Fruit fly (Drosophila melanogaster) whole organism, prepupa: ENCODE data around the gene sd.
A peak's percentile ranks its signal among the peaks of the same experiment; 100 is the strongest.

Source experiments
- Blimp-1 ChIP-seq: fragments of 200-800 bp; sonication (Bioruptor generic); optimal IDR thresholded peaks from 3 replicates; lab custom pipeline; 2017; ENCODE audit warnings: missing biosample characterization, missing genetic modification characterization, mild to moderate bottlenecking, moderate library complexity, missing genetic modification reagents
- CG11902 ChIP-seq: fragments of 200-800 bp; sonication (Bioruptor generic); optimal IDR thresholded peaks from 3 replicates; lab custom pipeline; 2016; ENCODE audit warnings: missing biosample characterization, missing genetic modification characterization
- CG4318 ChIP-seq: fragments of 200-800 bp; sonication (Bioruptor generic); optimal IDR thresholded peaks from 3 replicates; lab custom pipeline; 2017; ENCODE audit warnings: missing biosample characterization, mild to moderate bottlenecking, missing genetic modification characterization
- CG8119 ChIP-seq: fragments of 200-800 bp; sonication (Bioruptor generic); IDR thresholded peaks from 3 replicates; pipeline ENCODE4 v1.3.6; 2022; ENCODE audit warnings: missing biosample characterization, missing genetic modification characterization
- Eip78C ChIP-seq: fragments of 200-800 bp; sonication (Bioruptor generic); peaks from one replicate; lab custom pipeline; 2016; ENCODE audit warnings: missing biosample characterization, missing genetic modification characterization
- Gug ChIP-seq: fragments of 200-800 bp; sonication (Bioruptor generic); IDR thresholded peaks from 2 replicates; pipeline ENCODE4 v1.3.6; 2022; ENCODE audit warnings: missing biosample characterization, missing genetic modification characterization
- Hr39 ChIP-seq: fragments of 200-800 bp; sonication (Bioruptor generic); optimal IDR thresholded peaks from 2 replicates; lab custom pipeline; 2016; ENCODE audit warnings: missing biosample characterization, missing genetic modification characterization
- Smox ChIP-seq: fragments of 200-800 bp; sonication (Bioruptor generic); optimal IDR thresholded peaks from 3 replicates; lab custom pipeline; 2016; ENCODE audit warnings: missing biosample characterization, missing genetic modification characterization
- fd85E ChIP-seq: fragments of 200-800 bp; sonication (Bioruptor generic); optimal IDR thresholded peaks from 3 replicates; lab custom pipeline; 2016; ENCODE audit warnings: missing biosample characterization, missing genetic modification characterization
- fkh ChIP-seq: fragments of 200-800 bp; sonication (Bioruptor generic); optimal IDR thresholded peaks from 3 replicates; lab custom pipeline; 2017; ENCODE audit warnings: missing biosample characterization, mild to moderate bottlenecking, missing genetic modification characterization, moderate library complexity
- svp ChIP-seq: fragments of 200-800 bp; sonication (Bioruptor generic); peaks from one replicate; lab custom pipeline; 2016; ENCODE audit warnings: missing biosample characterization, missing genetic modification characterization

- TF ChIP-seq fkh (GFP tag; lab: Kevin White, UChicago), result peak; percentile 49
- no peak for TF ChIP-seq CG4318 (GFP tag; lab: Kevin White, UChicago)
- TF ChIP-seq svp (GFP tag; lab: Kevin White, UChicago), result peak; percentile 81
- TF ChIP-seq Eip78C, result no peak
- no peak for TF ChIP-seq CG8119 (GFP tag; lab: Robert Waterston, UW)
- no peak for TF ChIP-seq CG11902 (GFP tag; lab: Kevin White, UChicago)
- TF ChIP-seq Hr39, result no peak
- TF ChIP-seq fd85E (GFP tag; lab: Kevin White, UChicago), result no peak
- TF ChIP-seq Smox (GFP tag; lab: Kevin White, UChicago), result no peak
- no peak for TF ChIP-seq Gug (GFP tag; lab: Robert Waterston, UW)
- TF ChIP-seq Blimp-1 (GFP tag; lab: Kevin White, UChicago), result no peak
Observed at dm6 chrX:15869843-15870242, 65.7 kb downstream of the sd start, which contains the start of gene CG16952.
